Worm (Caenorhabditis elegans): Measurements from ENCODE around the gene VF13D12L.3.

DNA sequence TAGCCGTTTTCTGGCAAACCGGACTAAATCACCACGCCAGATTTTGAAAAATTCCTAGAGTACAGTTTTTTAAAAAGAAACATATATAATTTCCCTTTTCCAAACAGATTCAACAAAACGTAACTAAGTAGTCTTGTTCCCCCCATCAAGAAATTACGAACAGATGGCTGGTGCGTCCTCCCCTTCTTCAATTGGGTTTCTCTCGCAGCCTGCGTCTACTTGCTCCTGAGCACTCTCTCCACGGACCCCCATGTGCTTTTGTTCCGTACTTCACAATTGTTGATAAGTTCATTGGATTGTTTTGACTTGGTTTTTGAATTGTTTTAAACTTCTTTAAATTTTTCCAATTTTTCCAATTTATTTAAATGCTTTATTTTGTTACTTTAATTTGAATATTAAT lies 17.8 kb upstream of the VF13D12L.3 start:
- TF ChIP-seq mxl-1 (tag; optimal IDR thresholded peaks at IDR 0.05) (no peak), ztf-18 (tag; optimal IDR thresholded peaks at IDR 0.05) (no peak), D2030.7 (GFP tag; IDR thresholded peaks at IDR 0.05) (no peak), repo-1 (tag; optimal IDR thresholded peaks at IDR 0.05) (no peak), ekl-4 (GFP tag; IDR thresholded peaks at IDR 0.05) (no peak), dpl-1 (GFP tag; optimal IDR thresholded peaks at IDR 0.05) (no peak), ama-1 (optimal IDR thresholded peaks at IDR 0.05) (no peak), ama-1 (GFP tag; optimal IDR thresholded peaks at IDR 0.05) (no peak)

Measured in whole organism, young adult.